Fruit fly (Drosophila melanogaster) whole organism, embryonic: ENCODE measurements around the gene flip.
A peak's percentile ranks its signal among the peaks of the same experiment; 100 is the strongest.

ENCODE experiments used
- CG10431 ChIP-seq: fragments of 200-800 bp; sonication (Bioruptor generic); optimal IDR thresholded peaks from 3 replicates; lab custom pipeline; 2018; ENCODE audit warnings: missing biosample characterization, mild to moderate bottlenecking, missing genetic modification characterization
- CG10462 ChIP-seq: fragments of 200-800 bp; sonication (Bioruptor generic); optimal IDR thresholded peaks from 2 replicates; lab custom pipeline; 2016; ENCODE audit warnings: missing biosample characterization, missing genetic modification characterization
- CG10959 ChIP-seq: fragments of 200-800 bp; sonication (Bioruptor generic); IDR thresholded peaks from 2 replicates; pipeline ENCODE4 v1.3.6; 2022; ENCODE audit warnings: missing biosample characterization, missing genetic modification characterization
- CG12942 ChIP-seq: fragments of 200-800 bp; sonication (Bioruptor generic); optimal IDR thresholded peaks from 3 replicates; lab custom pipeline; 2016; ENCODE audit warnings: missing biosample characterization, missing genetic modification characterization
- CG13894 ChIP-seq: fragments of 200-800 bp; sonication (Bioruptor generic); optimal IDR thresholded peaks from 3 replicates; lab custom pipeline; 2018; ENCODE audit warnings: missing biosample characterization, mild to moderate bottlenecking, missing genetic modification characterization, moderate library complexity
- CG15269 ChIP-seq: fragments of 200-800 bp; sonication (Bioruptor generic); optimal IDR thresholded peaks from 2 replicates; lab custom pipeline; 2018; ENCODE audit warnings: missing biosample characterization, mild to moderate bottlenecking, missing genetic modification characterization, moderate library complexity
- CG17912 ChIP-seq: fragments of 200-800 bp; sonication (Bioruptor generic); optimal IDR thresholded peaks from 2 replicates; lab custom pipeline; 2018; ENCODE audit warnings: missing biosample characterization, mild to moderate bottlenecking, missing genetic modification characterization
- CG2199 ChIP-seq: fragments of 200-800 bp; sonication (Bioruptor generic); IDR thresholded peaks from 3 replicates; pipeline ENCODE4 v1.3.6; 2022; ENCODE audit warnings: missing biosample characterization, missing genetic modification characterization
- CG2202 ChIP-seq: fragments of 200-800 bp; sonication (Bioruptor generic); optimal IDR thresholded peaks from 2 replicates; lab custom pipeline; 2018; ENCODE audit warnings: missing biosample characterization, mild to moderate bottlenecking, missing genetic modification characterization
- CG2875 ChIP-seq: fragments of 200-800 bp; sonication (Bioruptor generic); optimal IDR thresholded peaks from 2 replicates; lab custom pipeline; 2017; ENCODE audit warnings: missing biosample characterization, mild to moderate bottlenecking, missing genetic modification characterization, missing genetic modification reagents
- CG34376 ChIP-seq: fragments of 200-800 bp; sonication (Bioruptor generic); optimal IDR thresholded peaks from 2 replicates; lab custom pipeline; 2018; ENCODE audit warnings: missing biosample characterization, mild to moderate bottlenecking, missing genetic modification characterization
- CG4730 ChIP-seq: fragments of 200-800 bp; sonication (Bioruptor generic); IDR thresholded peaks from 2 replicates; pipeline ENCODE4 v1.3.6; 2022; ENCODE audit warnings: missing biosample characterization, missing genetic modification characterization
- CG9437 ChIP-seq: fragments of 200-800 bp; sonication (Bioruptor generic); optimal IDR thresholded peaks from 2 replicates; lab custom pipeline; 2018; ENCODE audit warnings: missing biosample characterization, mild to moderate bottlenecking, missing genetic modification characterization
- CG9817 ChIP-seq: fragments of 200-800 bp; sonication (Bioruptor generic); optimal IDR thresholded peaks from 2 replicates; lab custom pipeline; 2018; ENCODE audit warnings: missing biosample characterization, mild to moderate bottlenecking, missing genetic modification characterization, moderate library complexity
- Ets65A ChIP-seq: fragments of 200-800 bp; sonication (Bioruptor generic); peaks from one replicate; lab custom pipeline; 2016; ENCODE audit warnings: missing biosample characterization, missing genetic modification characterization
- HLH54F ChIP-seq: fragments of 200-800 bp; sonication (Bioruptor generic); optimal IDR thresholded peaks from 3 replicates; lab custom pipeline; 2016; ENCODE audit warnings: missing biosample characterization, missing genetic modification characterization
- NC2α ChIP-seq: fragments of 200-800 bp; sonication (Bioruptor generic); optimal IDR thresholded peaks from 2 replicates; lab custom pipeline; 2016; ENCODE audit warnings: missing biosample characterization, missing genetic modification characterization
- Vsx1 ChIP-seq: fragments of 200-800 bp; sonication (Bioruptor generic); optimal IDR thresholded peaks from 2 replicates; lab custom pipeline; 2017; ENCODE audit warnings: missing biosample characterization, mild to moderate bottlenecking, missing genetic modification characterization, missing genetic modification reagents
- Xrp1 ChIP-seq: fragments of 200-800 bp; sonication (Bioruptor generic); IDR thresholded peaks from 2 replicates; pipeline ENCODE4 v1.3.6; 2022; ENCODE audit warnings: missing biosample characterization, missing genetic modification characterization
- abd-A ChIP-seq: fragments of 200-800 bp; sonication (Bioruptor generic); optimal IDR thresholded peaks from 3 replicates; lab custom pipeline; 2019; ENCODE audit warnings: missing biosample characterization, mild to moderate bottlenecking, missing genetic modification characterization, moderate library complexity
- ase ChIP-seq: fragments of 200-800 bp; sonication (Bioruptor generic); IDR thresholded peaks from 3 replicates; pipeline ENCODE4 v1.3.6; 2022; ENCODE audit warnings: missing biosample characterization, missing genetic modification characterization
- chinmo ChIP-seq: fragments of 200-800 bp; sonication (Bioruptor generic); IDR thresholded peaks from 4 replicates; pipeline ENCODE4 v1.3.6; 2022; ENCODE audit warnings: missing biosample characterization, missing genetic modification characterization; ENCODE audit not compliant: partially characterized antibody
- exex ChIP-seq: fragments of 200-800 bp; sonication (Bioruptor generic); optimal IDR thresholded peaks from 4 replicates; lab custom pipeline; 2018; ENCODE audit warnings: missing biosample characterization, mild to moderate bottlenecking, missing genetic modification characterization, moderate library complexity
- eyg ChIP-seq: fragments of 200-800 bp; sonication (Bioruptor generic); optimal IDR thresholded peaks from 3 replicates; lab custom pipeline; 2016; ENCODE audit warnings: missing biosample characterization, missing genetic modification characterization
- ftz-f1 ChIP-seq: fragments of 200-800 bp; sonication (Bioruptor generic); optimal IDR thresholded peaks from 2 replicates; lab custom pipeline; 2016; ENCODE audit warnings: missing biosample characterization, missing genetic modification characterization
- gcm2 ChIP-seq: fragments of 200-800 bp; sonication (Bioruptor generic); optimal IDR thresholded peaks from 2 replicates; lab custom pipeline; 2016; ENCODE audit warnings: missing biosample characterization, missing genetic modification characterization
- grn ChIP-seq: fragments of 200-800 bp; sonication (Bioruptor generic); optimal IDR thresholded peaks from 3 replicates; lab custom pipeline; 2017; ENCODE audit warnings: missing biosample characterization, missing genetic modification characterization
- gt ChIP-seq: fragments of 200-800 bp; sonication (Bioruptor generic); IDR thresholded peaks from 2 replicates; pipeline ENCODE4 v1.3.6; 2022; ENCODE audit warnings: missing biosample characterization, missing genetic modification characterization
- hkb ChIP-seq, 2 experiments: fragments of 200-800 bp in 1 of 2; fragments of >200 bp in 1 of 2; sonication (Bioruptor generic) in 1 of 2; IDR thresholded peaks in 1 of 2; optimal IDR thresholded peaks in 1 of 2; 2 replicates each; pipeline versions ENCODE4 v1.3.6 to Lab custom; 2017 to 2022; ENCODE audit warnings: missing biosample characterization in 1 of 2, missing genetic modification characterization in 1 of 2
- insv ChIP-seq, 2 experiments: fragments of 200-800 bp; sonication (Bioruptor generic); optimal IDR thresholded peaks; 3 replicates each; lab custom pipeline; 2016 to 2018; ENCODE audit warnings: missing biosample characterization in 2 of 2, missing genetic modification characterization in 2 of 2
- inv ChIP-seq: fragments of 200-800 bp; sonication (Bioruptor generic); IDR thresholded peaks from 2 replicates; pipeline ENCODE4 v1.3.6; 2022; ENCODE audit warnings: missing biosample characterization, missing genetic modification characterization; ENCODE audit not compliant: partially characterized antibody
- kni ChIP-seq: fragments of 200-800 bp; sonication (Bioruptor generic); optimal IDR thresholded peaks from 3 replicates; lab custom pipeline; 2017; ENCODE audit warnings: mild to moderate bottlenecking, missing biosample characterization, missing genetic modification reagents, missing genetic modification characterization
- mirr ChIP-seq: fragments of 200-800 bp; sonication (Bioruptor generic); optimal IDR thresholded peaks from 3 replicates; lab custom pipeline; 2018; ENCODE audit warnings: missing biosample characterization, mild to moderate bottlenecking, missing genetic modification characterization
- onecut ChIP-seq: fragments of 200-800 bp; sonication (Bioruptor generic); IDR thresholded peaks from 2 replicates; pipeline ENCODE4 v1.3.6; 2022; ENCODE audit warnings: missing biosample characterization, missing genetic modification characterization
- prd ChIP-seq, 3 experiments: fragments of >200 bp in 2 of 3; fragments of 200-800 bp in 1 of 3; sonication (Bioruptor generic) in 1 of 3; optimal IDR thresholded peaks in 2 of 3; IDR thresholded peaks in 1 of 3; 2 replicates in 2 of 3; 3 replicates in 1 of 3; pipeline versions ENCODE4 v1.3.6 to Lab custom; 2017 to 2022; ENCODE audit warnings: missing biosample characterization in 1 of 3, missing genetic modification characterization in 1 of 3
- repo ChIP-seq: fragments of 200-800 bp; sonication (Bioruptor generic); optimal IDR thresholded peaks from 2 replicates; lab custom pipeline; 2016; ENCODE audit warnings: missing biosample characterization, missing genetic modification characterization
- scrt ChIP-seq: fragments of 200-800 bp; sonication (Bioruptor generic); optimal IDR thresholded peaks from 2 replicates; lab custom pipeline; 2018; ENCODE audit warnings: missing biosample characterization, mild to moderate bottlenecking, missing genetic modification characterization, moderate library complexity
- sd ChIP-seq: fragments of 200-800 bp; sonication (Bioruptor generic); optimal IDR thresholded peaks from 3 replicates; lab custom pipeline; 2018; ENCODE audit warnings: missing biosample characterization, mild to moderate bottlenecking, missing genetic modification characterization, moderate library complexity
- sug ChIP-seq: fragments of 200-800 bp; optimal IDR thresholded peaks from 2 replicates; lab custom pipeline; 2019; ENCODE audit warnings: missing biosample characterization, mild to moderate bottlenecking, missing genetic modification characterization, moderate library complexity
- tio ChIP-seq: fragments of 200-800 bp; sonication (Bioruptor generic); optimal IDR thresholded peaks from 2 replicates; lab custom pipeline; 2017; ENCODE audit warnings: missing biosample characterization, missing genetic modification characterization, inconsistent platforms
- tna ChIP-seq: fragments of 200-800 bp; sonication (Bioruptor generic); IDR thresholded peaks from 2 replicates; pipeline ENCODE4 v1.3.6; 2022; ENCODE audit warnings: missing biosample characterization, missing genetic modification characterization; ENCODE audit not compliant: partially characterized antibody
- vnd ChIP-seq: fragments of 200-800 bp; sonication (Bioruptor generic); IDR thresholded peaks from 3 replicates; pipeline ENCODE4 v1.3.6; 2022; ENCODE audit warnings: missing biosample characterization, missing genetic modification characterization; ENCODE audit not compliant: partially characterized antibody
- wdn ChIP-seq: fragments of 200-800 bp; sonication (Bioruptor generic); IDR thresholded peaks from 2 replicates; pipeline ENCODE4 v1.3.6; 2022; ENCODE audit warnings: missing biosample characterization, missing genetic modification characterization
- zen ChIP-seq: fragments of 200-800 bp; sonication (Bioruptor generic); optimal IDR thresholded peaks from 3 replicates; lab custom pipeline; 2018; ENCODE audit warnings: missing biosample characterization, mild to moderate bottlenecking, missing genetic modification characterization, moderate library complexity
- zf30C ChIP-seq: fragments of 200-800 bp; sonication (Bioruptor generic); optimal IDR thresholded peaks from 3 replicates; lab custom pipeline; 2018; ENCODE audit warnings: missing biosample characterization, mild to moderate bottlenecking, missing genetic modification characterization

flip gene

DNA sequence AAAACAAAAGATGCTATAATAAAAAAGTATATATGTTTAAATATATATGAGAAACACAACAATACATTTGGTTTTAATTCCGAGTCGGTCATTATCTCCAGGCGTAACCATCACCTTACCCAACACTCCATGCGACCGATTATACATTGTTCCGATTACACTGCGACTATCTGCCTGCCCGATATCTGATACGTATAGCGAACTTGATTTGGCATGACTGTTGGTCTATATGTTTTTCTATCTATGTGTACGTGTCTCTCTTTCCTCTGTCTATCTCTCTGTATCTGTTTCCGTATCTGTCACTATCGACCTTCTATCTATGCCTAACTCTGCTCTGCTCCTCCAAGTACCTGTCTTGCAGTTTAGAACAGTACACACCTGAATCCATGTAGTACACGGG is 23.8 kb upstream of the flip start:
- peak; percentile 35 for TF ChIP-seq exex (tag; lab: Kevin White, UChicago)
- TF ChIP-seq hkb (optimal IDR thresholded peaks at IDR 0.05; lab: Kevin White, UChicago), result no peak
- TF ChIP-seq hkb (GFP tag; IDR thresholded peaks at IDR 0.05; lab: Robert Waterston, UW), result no peak
- no peak for TF ChIP-seq ase (GFP tag; lab: Robert Waterston, UW)
- TF ChIP-seq grn (GFP tag; lab: Kevin White, UChicago), result peak; percentile 54
- TF ChIP-seq eyg (GFP tag; lab: Kevin White, UChicago), result no peak
- no peak for TF ChIP-seq CG10431 (GFP tag; lab: Kevin White, UChicago)
- no peak for TF ChIP-seq prd (optimal IDR thresholded peaks at IDR 0.05; lab: Kevin White, UChicago)
- TF ChIP-seq prd (GFP tag; IDR thresholded peaks at IDR 0.05; lab: Robert Waterston, UW), result no peak
- no peak for TF ChIP-seq inv
- TF ChIP-seq repo (GFP tag; lab: Kevin White, UChicago), result no peak
- TF ChIP-seq insv (GFP tag; optimal IDR thresholded peaks at IDR 0.05; lab: Kevin White, UChicago), result no peak
- peak; percentile 30 for TF ChIP-seq CG13894 (tag; lab: Kevin White, UChicago)
- peak; percentile 45 for TF ChIP-seq mirr (GFP tag; lab: Kevin White, UChicago)
- peak; percentile 36 for TF ChIP-seq sug (tag; lab: Kevin White, UChicago)
- TF ChIP-seq tna, result no peak
- TF ChIP-seq vnd (GFP tag; lab: Robert Waterston, UW), result no peak
- TF ChIP-seq wdn, result no peak
- TF ChIP-seq CG4730, result no peak
- no peak for TF ChIP-seq scrt (GFP tag; lab: Kevin White, UChicago)
- TF ChIP-seq CG2199 (GFP tag; lab: Robert Waterston, UW), result 0 out of 3 replicates have a peak, but pooled peaks have one; percentile 29

DNA sequence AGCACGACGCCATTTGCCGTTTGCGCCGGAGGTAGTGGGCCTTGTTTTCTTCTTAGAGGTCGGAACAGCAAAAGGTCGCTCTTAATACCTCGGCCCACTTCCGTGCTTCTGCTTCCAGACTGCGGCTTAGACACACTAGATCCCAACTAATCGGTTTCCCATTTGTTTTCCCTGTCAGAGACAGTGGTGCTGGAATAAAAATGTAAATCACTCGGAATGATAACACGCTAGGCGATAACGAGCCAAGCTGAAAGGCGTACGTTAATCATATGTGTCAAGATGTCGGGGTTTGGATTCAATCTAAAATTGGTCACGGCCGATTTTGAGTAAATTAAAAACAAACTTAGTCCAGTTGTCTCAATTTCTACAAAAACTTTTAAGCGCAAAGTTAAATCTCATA is 17.0 kb upstream of the flip start, which contains the start of gene Nepl11:
Gene Nepl11, minus strand, starts transcription at position 152 of the 400 bp plus-strand sequence.
- TF ChIP-seq CG2202 (tag; lab: Kevin White, UChicago), result no peak
- peak; percentile 70 for TF ChIP-seq CG34376 (GFP tag; lab: Kevin White, UChicago)
- TF ChIP-seq gcm2 (GFP tag; lab: Kevin White, UChicago), result no peak
- TF ChIP-seq kni (GFP tag; lab: Kevin White, UChicago), result no peak
- TF ChIP-seq sug (tag; lab: Kevin White, UChicago), result peak; percentile 57
- TF ChIP-seq zf30C (GFP tag; lab: Kevin White, UChicago), result no peak

DNA sequence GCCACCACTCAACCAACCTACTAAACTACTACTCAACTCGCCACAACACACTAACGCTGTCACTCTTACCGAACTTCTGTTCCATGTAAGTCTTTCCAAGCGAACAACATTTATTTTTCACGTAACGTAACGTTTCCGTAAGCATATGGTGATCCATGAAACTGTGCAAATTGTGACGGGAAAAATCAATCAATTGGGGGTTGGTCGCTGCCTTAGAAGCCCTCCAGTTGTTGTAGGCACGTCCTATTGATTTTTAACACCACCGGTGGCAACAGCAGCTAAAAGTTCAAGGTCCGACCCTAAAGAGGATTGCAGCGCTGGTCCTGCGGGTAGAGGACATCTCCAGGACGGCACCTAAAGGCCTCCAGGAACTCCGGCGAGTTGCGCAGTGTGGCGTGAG is 14.5 kb upstream of the flip start:
- TF ChIP-seq Ets65A (GFP tag; lab: Kevin White, UChicago), result peak; percentile 71
- TF ChIP-seq CG10431 (GFP tag; lab: Kevin White, UChicago), result peak; percentile 43
- peak; percentile 58 for TF ChIP-seq CG9437 (GFP tag; lab: Kevin White, UChicago)
- peak; percentile 94 for TF ChIP-seq onecut
- TF ChIP-seq Xrp1 (GFP tag; lab: Robert Waterston, UW), result no peak

DNA sequence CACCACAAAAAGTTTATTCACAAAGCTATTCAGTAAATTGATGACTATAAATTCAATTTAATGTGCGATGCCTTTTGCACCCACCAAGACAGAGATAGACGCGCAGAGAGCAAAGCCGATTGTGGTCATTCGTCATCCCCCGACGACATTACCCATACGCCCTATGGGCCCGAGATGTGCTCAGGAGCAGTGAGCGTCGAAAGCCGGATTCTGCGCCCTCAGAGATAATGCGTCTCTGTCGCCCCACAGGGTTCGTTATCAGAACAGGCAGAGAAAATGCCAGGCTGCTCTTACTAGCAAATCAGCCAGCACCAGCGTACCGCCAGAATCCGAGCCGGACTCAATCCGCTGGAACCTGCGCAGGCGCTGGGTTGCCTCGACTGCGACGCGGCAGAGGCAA is 13.6 kb upstream of the flip start:
- TF ChIP-seq sd (tag; lab: Kevin White, UChicago) (no peak), chinmo (GFP tag; lab: Robert Waterston, UW) (0 out of 4 replicates have a peak, but pooled peaks have one; percentile 28), ftz-f1 (GFP tag; lab: Kevin White, UChicago) (no peak), HLH54F (GFP tag; lab: Kevin White, UChicago) (no peak), zen (tag; lab: Kevin White, UChicago) (no peak), CG17912 (GFP tag; lab: Kevin White, UChicago) (no peak), Vsx1 (GFP tag; lab: Kevin White, UChicago) (no peak), CG2875 (GFP tag; lab: Kevin White, UChicago) (no peak), kni (GFP tag; lab: Kevin White, UChicago) (no peak), CG15269 (no peak), NC2α (GFP tag; lab: Kevin White, UChicago) (no peak), gt (GFP tag; lab: Robert Waterston, UW) (no peak), CG9817 (tag; lab: Kevin White, UChicago) (no peak), CG12942 (no peak), zf30C (GFP tag; lab: Kevin White, UChicago) (no peak), tio (GFP tag; lab: Kevin White, UChicago) (no peak), CG10462 (GFP tag; lab: Kevin White, UChicago) (no peak), abd-A (tag; lab: Kevin White, UChicago) (peak; percentile 74), CG10959 (GFP tag; lab: Robert Waterston, UW) (no peak)
